Worm (Caenorhabditis elegans) whole organism, L4 larva: ENCODE data around the gene F40H6.5.

Experiments
- Y48G9A.11 ChIP-seq: fragments of 200-800 bp; sonication (Bioruptor generic); IDR thresholded peaks from 2 replicates; pipeline ENCODE4 v1.3.6; 2022; ENCODE audit warnings: missing genetic modification reagents, missing genetic modification characterization, missing compliant biosample characterization
- daf-8 ChIP-seq: fragments of 200-800 bp; sonication (Bioruptor generic); IDR thresholded peaks from 2 replicates; pipeline ENCODE4 v1.3.6; 2022; ENCODE audit warnings: missing genetic modification characterization, missing compliant biosample characterization
- dpl-1 ChIP-seq: fragments of 150-350 bp; optimal IDR thresholded peaks from 2 replicates; lab custom pipeline; 2014; ENCODE audit warnings: missing biosample characterization, missing genetic modification reagents, missing genetic modification characterization
- lin-13 ChIP-seq: fragments of 150-350 bp; optimal IDR thresholded peaks from 2 replicates; lab custom pipeline; 2014; ENCODE audit warnings: missing biosample characterization, missing genetic modification reagents, missing genetic modification characterization
- nhr-28 ChIP-seq: fragments of 150-350 bp; optimal IDR thresholded peaks from 2 replicates; lab custom pipeline; 2014; ENCODE audit warnings: missing biosample characterization, missing genetic modification characterization
- nhr-76 ChIP-seq: fragments of 150-350 bp; optimal IDR thresholded peaks from 2 replicates; lab custom pipeline; 2014; ENCODE audit warnings: missing biosample characterization, missing genetic modification characterization
- skn-1 ChIP-seq: fragments of 150-350 bp; optimal IDR thresholded peaks from 2 replicates; lab custom pipeline; 2014; ENCODE audit warnings: missing biosample characterization, missing genetic modification characterization

DNA sequence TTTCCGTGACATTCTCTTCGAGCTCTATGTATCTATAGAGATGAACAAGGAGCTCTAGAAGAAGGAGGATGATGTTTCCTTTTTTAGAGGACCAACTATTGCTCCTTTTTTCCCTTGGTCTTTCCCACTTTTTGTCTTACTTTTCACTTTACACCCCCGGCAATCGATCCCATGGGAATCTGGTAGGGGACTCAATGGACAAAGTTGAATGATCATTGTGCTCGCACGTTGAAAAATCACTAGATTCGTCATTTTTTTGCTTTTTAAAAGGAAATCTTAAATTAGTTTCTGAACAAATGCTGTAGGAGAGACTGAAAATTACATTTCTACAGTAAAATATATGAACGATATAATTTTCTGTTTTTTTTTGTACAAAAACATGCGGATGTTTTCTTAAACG lies 53.6 kb downstream of the F40H6.5 start:
- TF ChIP-seq nhr-76 (tag; lab: Kevin White, UChicago) (no peak), nhr-28 (tag; lab: Kevin White, UChicago) (no peak), daf-8 (GFP tag; lab: Robert Waterston, UW) (no peak), dpl-1 (GFP tag; lab: Kevin White, UChicago) (no peak), Y48G9A.11 (no peak), skn-1 (tag; lab: Kevin White, UChicago) (no peak), lin-13 (no peak)
